Fruit fly (Drosophila melanogaster) whole organism, embryonic: Measurements from ENCODE around the gene CG14380.

ENCODE experiments used
- ATbp ChIP-seq: fragments of 200-800 bp; sonication (Bioruptor generic); optimal IDR thresholded peaks from 2 replicates; lab custom pipeline; 2017; ENCODE audit warnings: missing biosample characterization, mild to moderate bottlenecking, missing genetic modification characterization, missing genetic modification reagents
- CG10209 ChIP-seq: fragments of 200-800 bp; sonication (Bioruptor generic); optimal IDR thresholded peaks from 3 replicates; lab custom pipeline; 2017; ENCODE audit warnings: missing biosample characterization, mild to moderate bottlenecking, missing genetic modification characterization, missing genetic modification reagents
- CG11093 ChIP-seq: fragments of 200-800 bp; sonication (Bioruptor generic); IDR thresholded peaks from 3 replicates; pipeline ENCODE4 v1.3.6; 2022; ENCODE audit warnings: missing biosample characterization, missing genetic modification characterization
- CG11247 ChIP-seq: fragments of 200-800 bp; sonication (Bioruptor generic); IDR thresholded peaks from 2 replicates; pipeline ENCODE4 v1.3.6; 2022; ENCODE audit warnings: missing biosample characterization, missing genetic modification characterization
- CG11560 ChIP-seq: fragments of 200-800 bp; sonication (Bioruptor generic); IDR thresholded peaks from 3 replicates; pipeline ENCODE4 v1.3.6; 2022; ENCODE audit warnings: missing biosample characterization, missing genetic modification characterization
- CG12104 ChIP-seq: fragments of 200-800 bp; sonication (Bioruptor generic); optimal IDR thresholded peaks from 3 replicates; lab custom pipeline; 2016; ENCODE audit warnings: missing biosample characterization, missing genetic modification characterization
- CG12236 ChIP-seq: fragments of 200-800 bp; sonication (Bioruptor generic); optimal IDR thresholded peaks from 2 replicates; lab custom pipeline; 2016; ENCODE audit warnings: missing biosample characterization, missing genetic modification characterization
- CG15601 ChIP-seq: fragments of 200-800 bp; sonication (Bioruptor generic); optimal IDR thresholded peaks from 3 replicates; lab custom pipeline; 2019; ENCODE audit warnings: missing biosample characterization, mild to moderate bottlenecking, missing genetic modification characterization, moderate library complexity
- CG18011 ChIP-seq: fragments of 200-800 bp; sonication (Bioruptor generic); optimal IDR thresholded peaks from 2 replicates; lab custom pipeline; 2017; ENCODE audit warnings: missing biosample characterization, missing genetic modification characterization, mild to moderate bottlenecking, moderate library complexity, missing genotype
- CG30403 ChIP-seq: fragments of 200-800 bp; sonication (Bioruptor generic); optimal IDR thresholded peaks from 3 replicates; lab custom pipeline; 2016; ENCODE audit warnings: missing biosample characterization, missing genetic modification characterization
- CG32532 ChIP-seq: fragments of 200-800 bp; sonication (Bioruptor generic); IDR thresholded peaks from 2 replicates; pipeline ENCODE4 v1.3.6; 2022; ENCODE audit warnings: missing biosample characterization, missing genetic modification characterization
- CG32772 ChIP-seq: fragments of 200-800 bp; sonication (Bioruptor generic); IDR thresholded peaks from 2 replicates; pipeline ENCODE4 v1.3.6; 2022; ENCODE audit warnings: missing biosample characterization, missing genetic modification characterization
- CG3281 ChIP-seq: fragments of 200-800 bp; sonication (Bioruptor generic); optimal IDR thresholded peaks from 3 replicates; lab custom pipeline; 2017; ENCODE audit warnings: missing biosample characterization, mild to moderate bottlenecking, missing genetic modification characterization
- CG6654 ChIP-seq: fragments of 200-800 bp; sonication (Bioruptor generic); optimal IDR thresholded peaks from 2 replicates; lab custom pipeline; 2017; ENCODE audit warnings: missing biosample characterization, mild to moderate bottlenecking, missing genetic modification characterization
- CG6813 ChIP-seq: fragments of 200-800 bp; sonication (Bioruptor generic); optimal IDR thresholded peaks from 2 replicates; lab custom pipeline; 2017; ENCODE audit warnings: missing biosample characterization, missing genetic modification characterization, mild to moderate bottlenecking, moderate library complexity, missing genetic modification reagents
- CG7372 ChIP-seq: fragments of 200-800 bp; sonication (Bioruptor generic); IDR thresholded peaks from 2 replicates; pipeline ENCODE4 v1.3.6; 2022; ENCODE audit warnings: missing biosample characterization, missing genetic modification characterization
- CG7839 ChIP-seq: fragments of 200-800 bp; sonication (Bioruptor generic); optimal IDR thresholded peaks from 3 replicates; lab custom pipeline; 2018; ENCODE audit warnings: missing biosample characterization, mild to moderate bottlenecking, missing genetic modification characterization, moderate library complexity
- CG9727 ChIP-seq: fragments of 200-800 bp; sonication (Bioruptor generic); optimal IDR thresholded peaks from 3 replicates; lab custom pipeline; 2017; ENCODE audit warnings: missing biosample characterization, mild to moderate bottlenecking, missing genetic modification characterization
- CG9797 ChIP-seq: fragments of 200-800 bp; sonication (Bioruptor generic); optimal IDR thresholded peaks from 3 replicates; lab custom pipeline; 2018; ENCODE audit warnings: missing biosample characterization, mild to moderate bottlenecking, missing genetic modification characterization
- Chrac-16 ChIP-seq: fragments of 200-800 bp; sonication (Bioruptor generic); optimal IDR thresholded peaks from 3 replicates; lab custom pipeline; 2016; ENCODE audit warnings: missing biosample characterization, missing genetic modification characterization
- Fer2 ChIP-seq: fragments of 200-800 bp; sonication (Bioruptor generic); optimal IDR thresholded peaks from 2 replicates; lab custom pipeline; 2018; ENCODE audit warnings: missing biosample characterization, mild to moderate bottlenecking, missing genetic modification characterization, moderate library complexity
- HLH54F ChIP-seq: fragments of 200-800 bp; sonication (Bioruptor generic); optimal IDR thresholded peaks from 3 replicates; lab custom pipeline; 2016; ENCODE audit warnings: missing biosample characterization, missing genetic modification characterization
- Hsf ChIP-seq: fragments of 200-800 bp; sonication (Bioruptor generic); optimal IDR thresholded peaks from 3 replicates; lab custom pipeline; 2016; ENCODE audit warnings: missing biosample characterization, missing genetic modification characterization
- Kr ChIP-seq: fragments of 200-800 bp; sonication (Bioruptor generic); optimal IDR thresholded peaks from 2 replicates; lab custom pipeline; 2017; ENCODE audit warnings: missing biosample characterization, mild to moderate bottlenecking, missing genetic modification characterization
- Lhr ChIP-seq: fragments of 200-800 bp; sonication (Bioruptor generic); optimal IDR thresholded peaks from 3 replicates; lab custom pipeline; 2017; ENCODE audit warnings: mild to moderate bottlenecking, missing biosample characterization, missing genetic modification reagents, missing genetic modification characterization
- Myb ChIP-seq: fragments of 200-800 bp; sonication (Bioruptor generic); optimal IDR thresholded peaks from 2 replicates; lab custom pipeline; 2016; ENCODE audit warnings: missing biosample characterization, missing genetic modification characterization
- NC2α ChIP-seq: fragments of 200-800 bp; sonication (Bioruptor generic); optimal IDR thresholded peaks from 2 replicates; lab custom pipeline; 2016; ENCODE audit warnings: missing biosample characterization, missing genetic modification characterization
- Side ChIP-seq: fragments of 200-800 bp; sonication (Bioruptor generic); optimal IDR thresholded peaks from 2 replicates; lab custom pipeline; 2016; ENCODE audit warnings: missing biosample characterization, missing genetic modification characterization
- Spps ChIP-seq: fragments of 200-800 bp; sonication (Bioruptor generic); optimal IDR thresholded peaks from 2 replicates; lab custom pipeline; 2018; ENCODE audit warnings: missing biosample characterization, mild to moderate bottlenecking, missing genetic modification characterization
- Tbp ChIP-seq: fragments of >200 bp; optimal IDR thresholded peaks from 2 replicates; lab custom pipeline; 2018; ENCODE audit warnings: missing biosample characterization, missing genetic modification characterization
- Xbp1 ChIP-seq: fragments of 200-800 bp; sonication (Bioruptor generic); optimal IDR thresholded peaks from 3 replicates; lab custom pipeline; 2016; ENCODE audit warnings: missing biosample characterization, mild to moderate bottlenecking, missing genetic modification characterization
- Xrp1 ChIP-seq: fragments of 200-800 bp; sonication (Bioruptor generic); IDR thresholded peaks from 2 replicates; pipeline ENCODE4 v1.3.6; 2022; ENCODE audit warnings: missing biosample characterization, missing genetic modification characterization
- al ChIP-seq: fragments of 200-800 bp; sonication (Bioruptor generic); IDR thresholded peaks from 2 replicates; pipeline ENCODE4 v1.3.6; 2022; ENCODE audit warnings: missing biosample characterization, missing genetic modification characterization
- caup ChIP-seq: fragments of 200-800 bp; sonication (Bioruptor generic); optimal IDR thresholded peaks from 3 replicates; lab custom pipeline; 2017; ENCODE audit warnings: missing biosample characterization, mild to moderate bottlenecking, missing genetic modification characterization, moderate library complexity; ENCODE audit not compliant: severe bottlenecking
- da ChIP-seq: fragments of 200-800 bp; sonication (Bioruptor generic); optimal IDR thresholded peaks from 2 replicates; lab custom pipeline; 2016; ENCODE audit warnings: missing biosample characterization, missing genetic modification characterization
- gce ChIP-seq: fragments of 200-800 bp; sonication (Bioruptor generic); IDR thresholded peaks from 3 replicates; pipeline ENCODE4 v1.3.6; 2022; ENCODE audit warnings: missing biosample characterization, missing genetic modification characterization
- gem ChIP-seq: fragments of 200-800 bp; sonication (Bioruptor generic); optimal IDR thresholded peaks from 2 replicates; lab custom pipeline; 2019; ENCODE audit warnings: missing biosample characterization, mild to moderate bottlenecking, missing genetic modification characterization, moderate library complexity
- grn ChIP-seq: fragments of 200-800 bp; sonication (Bioruptor generic); optimal IDR thresholded peaks from 3 replicates; lab custom pipeline; 2017; ENCODE audit warnings: missing biosample characterization, missing genetic modification characterization
- ind ChIP-seq: fragments of 200-800 bp; sonication (Bioruptor generic); optimal IDR thresholded peaks from 3 replicates; lab custom pipeline; 2016; ENCODE audit warnings: missing biosample characterization, missing genetic modification characterization
- kay ChIP-seq: fragments of 200-800 bp; sonication (Bioruptor generic); optimal IDR thresholded peaks from 2 replicates; lab custom pipeline; 2016; ENCODE audit warnings: missing biosample characterization, missing genetic modification characterization
- ken ChIP-seq: fragments of 200-800 bp; sonication (Bioruptor generic); IDR thresholded peaks from 3 replicates; pipeline ENCODE4 v1.3.6; 2022; ENCODE audit warnings: missing biosample characterization, missing genetic modification characterization
- lmd ChIP-seq: fragments of 200-800 bp; sonication (Bioruptor generic); IDR thresholded peaks from 2 replicates; pipeline ENCODE4 v1.3.6; 2022; ENCODE audit warnings: missing biosample characterization, missing genetic modification characterization
- lola ChIP-seq, 3 experiments: fragments of >200 bp in 2 of 3; fragments of 200-800 bp in 1 of 3; sonication (Bioruptor generic) in 1 of 3; optimal IDR thresholded peaks; 2 replicates each; lab custom pipeline; 2017 to 2019; ENCODE audit warnings: missing biosample characterization in 3 of 3, missing genetic modification characterization in 3 of 3, mild to moderate bottlenecking in 1 of 3, moderate library complexity in 1 of 3
- nmo ChIP-seq: fragments of 200-800 bp; sonication (Bioruptor generic); optimal IDR thresholded peaks from 2 replicates; lab custom pipeline; 2018; ENCODE audit warnings: missing biosample characterization, mild to moderate bottlenecking, missing genetic modification characterization, moderate library complexity
- row ChIP-seq: fragments of 200-800 bp; sonication (Bioruptor generic); IDR thresholded peaks from 3 replicates; pipeline ENCODE4 v1.3.6; 2022; ENCODE audit warnings: missing biosample characterization, missing genetic modification characterization
- seq ChIP-seq: fragments of 200-800 bp; sonication (Bioruptor generic); IDR thresholded peaks from 2 replicates; pipeline ENCODE4 v1.3.6; 2022; ENCODE audit warnings: missing biosample characterization, missing genetic modification characterization
- sim ChIP-seq: fragments of 200-800 bp; sonication (Bioruptor generic); IDR thresholded peaks from 2 replicates; pipeline ENCODE4 v1.3.6; 2022; ENCODE audit warnings: missing biosample characterization, missing genetic modification characterization
- sob ChIP-seq: fragments of 200-800 bp; sonication (Bioruptor generic); IDR thresholded peaks from 2 replicates; pipeline ENCODE4 v1.3.6; 2022; ENCODE audit warnings: missing biosample characterization, missing genetic modification characterization
- ttk ChIP-seq: fragments of 200-800 bp; sonication (Bioruptor generic); IDR thresholded peaks from 2 replicates; pipeline ENCODE4 v2.1.2; 2022; ENCODE audit warnings: missing biosample characterization, missing genetic modification characterization
- unpg ChIP-seq: fragments of 200-800 bp; sonication (Bioruptor generic); optimal IDR thresholded peaks from 3 replicates; lab custom pipeline; 2018; ENCODE audit warnings: missing biosample characterization, mild to moderate bottlenecking, missing genetic modification characterization, moderate library complexity
- usp ChIP-seq: fragments of >200 bp; optimal IDR thresholded peaks from 2 replicates; lab custom pipeline; 2017; ENCODE audit warnings: missing biosample characterization, missing genetic modification characterization
- zfh2 ChIP-seq: fragments of 200-800 bp; sonication (Bioruptor generic); optimal IDR thresholded peaks from 2 replicates; lab custom pipeline; 2016; ENCODE audit warnings: missing biosample characterization, missing genetic modification characterization

CG14380 gene

DNA sequence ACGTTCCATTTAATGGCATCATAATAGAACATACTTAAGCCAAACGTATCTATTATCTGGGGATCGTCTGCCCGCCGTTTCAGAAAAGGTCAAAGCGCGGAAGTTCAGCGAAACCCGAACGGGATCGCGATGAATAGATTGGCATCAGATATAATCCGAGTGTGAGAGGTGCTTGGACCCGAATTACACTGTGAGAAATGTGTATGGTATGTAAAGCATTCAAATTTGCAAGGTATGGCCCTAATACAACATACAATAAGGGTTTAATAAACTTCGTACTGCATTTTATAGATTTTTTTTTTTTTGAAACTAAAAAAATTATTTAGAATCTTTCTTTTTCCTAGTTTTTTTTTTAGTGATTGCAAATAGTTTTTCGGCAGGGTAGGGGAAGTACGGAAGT, 30.4 kb downstream of the CG14380 start (continued):
- no peak for TF ChIP-seq CG32772
- no peak for TF ChIP-seq Xbp1 (GFP tag; lab: Kevin White, UChicago)
- peak; percentile 33 for TF ChIP-seq CG7839 (tag; lab: Kevin White, UChicago)
- no peak for TF ChIP-seq Side (GFP tag; lab: Kevin White, UChicago)
- TF ChIP-seq Xrp1 (GFP tag; lab: Robert Waterston, UW), result no peak
- TF ChIP-seq CG6654 (GFP tag; lab: Kevin White, UChicago), result no peak
- TF ChIP-seq al (GFP tag; lab: Robert Waterston, UW), result peak; percentile 55; the same call in 1 of the 2 replicates
- no peak for TF ChIP-seq Myb
- TF ChIP-seq CG15601 (tag; lab: Kevin White, UChicago), result no peak
- TF ChIP-seq sim (GFP tag; lab: Robert Waterston, UW), result no peak
- TF ChIP-seq da (GFP tag; lab: Kevin White, UChicago), result no peak
- TF ChIP-seq NC2α, result no peak
- no peak for TF ChIP-seq CG9727 (GFP tag; lab: Kevin White, UChicago)
- TF ChIP-seq gce (GFP tag; lab: Robert Waterston, UW), result no peak
- no peak for TF ChIP-seq ATbp
- TF ChIP-seq zfh2 (GFP tag; lab: Kevin White, UChicago), result peak; percentile 2
- TF ChIP-seq Lhr (GFP tag; lab: Kevin White, UChicago), result no peak
- TF ChIP-seq Hsf, result no peak
- TF ChIP-seq usp (GFP tag; lab: Kevin White, UChicago), result no peak
- TF ChIP-seq grn (GFP tag; lab: Kevin White, UChicago), result peak; percentile 5
- no peak for TF ChIP-seq CG12104 (GFP tag; lab: Kevin White, UChicago)
- TF ChIP-seq gem (tag; lab: Kevin White, UChicago), result peak; percentile 51
- no peak for TF ChIP-seq CG18011
- TF ChIP-seq ken (GFP tag; lab: Robert Waterston, UW), result no peak
- no peak for TF ChIP-seq nmo
- peak; percentile 24 for TF ChIP-seq CG30403 (GFP tag; lab: Kevin White, UChicago)
- no peak for TF ChIP-seq seq
- no peak for TF ChIP-seq Tbp (GFP tag; lab: Kevin White, UChicago)
- TF ChIP-seq CG10209 (GFP tag; lab: Kevin White, UChicago), result no peak
- no peak for TF ChIP-seq CG12236 (GFP tag; lab: Kevin White, UChicago)
- TF ChIP-seq ttk (GFP tag; lab: Robert Waterston, UW), result no peak
- no peak for TF ChIP-seq lola (GFP tag; optimal IDR thresholded peaks at IDR 0.05; lab: Kevin White, UChicago)
- TF ChIP-seq unpg (GFP tag; lab: Kevin White, UChicago), result peak; percentile 11
- TF ChIP-seq kay (GFP tag; lab: Kevin White, UChicago), result no peak
- TF ChIP-seq Spps (tag; lab: Kevin White, UChicago), result no peak
- TF ChIP-seq CG11247, result no peak
- TF ChIP-seq lmd (GFP tag; lab: Robert Waterston, UW), result peak; percentile 34; the same call in 1 of the 2 replicates
- no peak for TF ChIP-seq CG6813 (GFP tag; lab: Kevin White, UChicago)
- no peak for TF ChIP-seq CG11093 (GFP tag; lab: Robert Waterston, UW)
- peak; percentile 69 for TF ChIP-seq CG32532
- TF ChIP-seq caup (GFP tag; lab: Kevin White, UChicago), result no peak
- TF ChIP-seq CG11560, result no peak
- TF ChIP-seq Kr (GFP tag; lab: Kevin White, UChicago), result no peak
- no peak for TF ChIP-seq Fer2 (tag; lab: Kevin White, UChicago)
- 0 out of 2 replicates have a peak, but pooled peaks have one; percentile 35 for TF ChIP-seq sob (GFP tag; lab: Robert Waterston, UW)
- TF ChIP-seq Chrac-16 (GFP tag; lab: Kevin White, UChicago), result no peak
- TF ChIP-seq ind, result peak; percentile 7
- TF ChIP-seq CG7372 (GFP tag; lab: Robert Waterston, UW), result no peak
- TF ChIP-seq CG3281 (GFP tag; lab: Kevin White, UChicago), result no peak
- no peak for TF ChIP-seq CG9797 (GFP tag; lab: Kevin White, UChicago)
- no peak for TF ChIP-seq HLH54F (GFP tag; lab: Kevin White, UChicago)
- no peak for TF ChIP-seq row (GFP tag; lab: Robert Waterston, UW)
